Fruit fly (Drosophila melanogaster) whole organism, wandering third instar larva: ENCODE measurements around the gene psh.

Experiments used
- CG32264 ChIP-seq: fragments of 200-800 bp; sonication (Bioruptor generic); optimal IDR thresholded peaks from 2 replicates; lab custom pipeline; 2016; ENCODE audit warnings: missing biosample characterization, missing genetic modification characterization
- CG9705 ChIP-seq: fragments of 200-800 bp; sonication (Bioruptor generic); optimal IDR thresholded peaks from 2 replicates; lab custom pipeline; 2018; ENCODE audit warnings: missing biosample characterization, mild to moderate bottlenecking, missing genetic modification characterization
- CrebA ChIP-seq: fragments of 200-800 bp; sonication (Bioruptor generic); optimal IDR thresholded peaks from 2 replicates; lab custom pipeline; 2016; ENCODE audit warnings: missing biosample characterization, mild to moderate bottlenecking, missing genetic modification characterization, borderline replicate concordance
- Dfd ChIP-seq: fragments of >200 bp; optimal IDR thresholded peaks from 2 replicates; lab custom pipeline; 2017; ENCODE audit warnings: missing biosample characterization, missing genetic modification characterization
- Dif ChIP-seq: fragments of 200-275, 200-300 bp; sonication (Bioruptor generic); optimal IDR thresholded peaks from 2 replicates; lab custom pipeline; 2018; ENCODE audit warnings: missing biosample characterization, missing genetic modification characterization; ENCODE audit not compliant: partially characterized antibody
- HLH106 ChIP-seq: fragments of 200-800 bp; optimal IDR thresholded peaks from 3 replicates; lab custom pipeline; 2019; ENCODE audit warnings: missing biosample characterization, mild to moderate bottlenecking, missing genetic modification characterization, moderate library complexity
- Hnf4 ChIP-seq: fragments of 200-800 bp; sonication (Bioruptor generic); optimal IDR thresholded peaks from 2 replicates; lab custom pipeline; 2016; ENCODE audit warnings: missing biosample characterization, mild to moderate bottlenecking, missing genetic modification characterization
- Hr78 ChIP-seq: fragments of >200 bp; optimal IDR thresholded peaks from 2 replicates; lab custom pipeline; 2017; ENCODE audit warnings: missing biosample characterization, missing genetic modification characterization
- Jra ChIP-seq: sonication (Bioruptor generic); optimal IDR thresholded peaks from 2 replicates; lab custom pipeline; 2016; ENCODE audit warnings: missing biosample characterization, missing genetic modification characterization
- Myc ChIP-seq: fragments of >200 bp; optimal IDR thresholded peaks from 2 replicates; lab custom pipeline; 2017
- N ChIP-seq: fragments of >200 bp; optimal IDR thresholded peaks from 2 replicates; lab custom pipeline; 2018; ENCODE audit warnings: missing biosample characterization, missing external identifiers, missing genetic modification characterization
- Rel ChIP-seq, 2 experiments: fragments of 200-800 bp; sonication (Bioruptor generic) in 1 of 2; optimal IDR thresholded peaks; 2 replicates in 1 of 2; 3 replicates in 1 of 2; lab custom pipeline; 2016 to 2019; ENCODE audit warnings: mild to moderate bottlenecking in 2 of 2, missing biosample characterization in 2 of 2, missing genetic modification characterization in 2 of 2, moderate library complexity in 1 of 2
- Sp1 ChIP-seq: fragments of 200-800 bp; sonication (Bioruptor generic); optimal IDR thresholded peaks from 3 replicates; lab custom pipeline; 2019; ENCODE audit warnings: missing biosample characterization, mild to moderate bottlenecking, missing genetic modification characterization, moderate library complexity
- Vsx2 ChIP-seq: fragments of 200-300, 225-300 bp; sonication (Bioruptor generic); optimal IDR thresholded peaks from 2 replicates; lab custom pipeline; 2018; ENCODE audit warnings: missing biosample characterization, missing genetic modification characterization; ENCODE audit not compliant: partially characterized antibody
- br ChIP-seq: fragments of 200-800 bp; sonication (Bioruptor generic); optimal IDR thresholded peaks from 2 replicates; lab custom pipeline; 2016; ENCODE audit warnings: missing biosample characterization, missing genetic modification characterization
- dl ChIP-seq, 2 experiments: fragments of 175-275, 200-275 bp in 1 of 2; fragments of 200-275 bp in 1 of 2; sonication (Bioruptor generic); optimal IDR thresholded peaks; lab custom pipeline; 2018; ENCODE audit warnings: mild to moderate bottlenecking in 2 of 2, missing biosample characterization in 2 of 2, missing genetic modification characterization in 2 of 2, moderate library complexity in 2 of 2; ENCODE audit not compliant: partially characterized antibody in 2 of 2, insufficient read depth in 1 of 2
- ey ChIP-seq: fragments of 200-800 bp; sonication (Bioruptor generic); optimal IDR thresholded peaks from 2 replicates; lab custom pipeline; 2016; ENCODE audit warnings: missing biosample characterization, missing genetic modification characterization
- foxo ChIP-seq, 2 experiments: fragments of 200-800 bp; sonication (Bioruptor generic); optimal IDR thresholded peaks; 2 replicates in 1 of 2; 3 replicates in 1 of 2; lab custom pipeline; 2016 to 2017; ENCODE audit warnings: missing biosample characterization in 2 of 2, missing genetic modification characterization in 2 of 2
- fru ChIP-seq: fragments of 200-800 bp; sonication (Bioruptor generic); optimal IDR thresholded peaks from 3 replicates; lab custom pipeline; 2016; ENCODE audit warnings: missing biosample characterization, mild to moderate bottlenecking, missing genetic modification characterization
- h ChIP-seq: fragments of 200-800 bp; sonication (Bioruptor generic); optimal IDR thresholded peaks from 3 replicates; lab custom pipeline; 2016; ENCODE audit warnings: missing biosample characterization, mild to moderate bottlenecking, missing genetic modification characterization
- jim ChIP-seq: fragments of 175-275, 200-325 bp; sonication (Bioruptor generic); optimal IDR thresholded peaks from 2 replicates; lab custom pipeline; 2016; ENCODE audit warnings: missing biosample characterization, mild to moderate bottlenecking, missing genetic modification characterization
- lola ChIP-seq: fragments of >200 bp; optimal IDR thresholded peaks from 2 replicates; lab custom pipeline; 2017; ENCODE audit warnings: missing biosample characterization, missing genetic modification characterization
- pan ChIP-seq: fragments of >200 bp; optimal IDR thresholded peaks from 2 replicates; lab custom pipeline; 2017
- rgr ChIP-seq: fragments of 200-800 bp; sonication (Bioruptor generic); optimal IDR thresholded peaks from 3 replicates; lab custom pipeline; 2016; ENCODE audit warnings: missing biosample characterization, mild to moderate bottlenecking, missing genetic modification characterization
- sage ChIP-seq: fragments of 200-800 bp; sonication (Bioruptor generic); optimal IDR thresholded peaks from 2 replicates; lab custom pipeline; 2016; ENCODE audit warnings: missing biosample characterization, mild to moderate bottlenecking, missing genetic modification characterization
- sv ChIP-seq: fragments of 200-800 bp; sonication (Bioruptor generic); optimal IDR thresholded peaks from 3 replicates; lab custom pipeline; 2016; ENCODE audit warnings: missing biosample characterization, missing genetic modification characterization
- tai ChIP-seq: sonication (Bioruptor generic); optimal IDR thresholded peaks from 2 replicates; lab custom pipeline; 2016; ENCODE audit warnings: missing biosample characterization, missing genetic modification characterization
- usp ChIP-seq: fragments of >200 bp; optimal IDR thresholded peaks from 2 replicates; lab custom pipeline; 2017; ENCODE audit warnings: missing biosample characterization, missing genetic modification characterization
- woc ChIP-seq: sonication (Bioruptor generic); optimal IDR thresholded peaks from 2 replicates; lab custom pipeline; 2016; ENCODE audit warnings: missing biosample characterization, mild to moderate bottlenecking, missing genetic modification characterization

The psh gene

dm6 chrX:18504948-18505597 is 18.4 kb upstream of the psh start, which contains the start of gene Wnt5:
TSS of gene Wnt5 (minus strand) at chrX:18505405.
- no peak for TF ChIP-seq CG9705
- peak; percentile 13 for TF ChIP-seq woc (GFP tag; lab: Kevin White, UChicago)
- no peak for TF ChIP-seq Hr78 (GFP tag; lab: Kevin White, UChicago)
- TF ChIP-seq h (GFP tag; lab: Kevin White, UChicago) = peak; percentile 8
- no peak for TF ChIP-seq tai (GFP tag; lab: Kevin White, UChicago)
- no peak for TF ChIP-seq usp
- TF ChIP-seq sv (GFP tag; lab: Kevin White, UChicago) = no peak
- TF ChIP-seq rgr (GFP tag; lab: Kevin White, UChicago) = no peak
- TF ChIP-seq br = no peak
- TF ChIP-seq Dfd (GFP tag; lab: Kevin White, UChicago) = no peak
- TF ChIP-seq lola (GFP tag; lab: Kevin White, UChicago) = no peak
- no peak for TF ChIP-seq Vsx2 (GFP tag; lab: Kevin White, UChicago)
- no peak for TF ChIP-seq Rel (GFP tag; optimal IDR thresholded peaks at IDR 0.05; lab: Kevin White, UChicago)
- TF ChIP-seq Rel (tag; optimal IDR thresholded peaks at IDR 0.05; lab: Kevin White, UChicago) = no peak
- TF ChIP-seq pan (lab: Kevin White, UChicago) = no peak
- no peak for TF ChIP-seq HLH106 (tag; lab: Kevin White, UChicago)
- TF ChIP-seq Sp1 (GFP tag; lab: Kevin White, UChicago) = peak; percentile 5
- TF ChIP-seq fru (GFP tag; lab: Kevin White, UChicago) = no peak
- peak in 1 of 2 experiments; percentile 1 for TF ChIP-seq dl (GFP tag; optimal IDR thresholded peaks at IDR 0.05; lab: Kevin White, UChicago; ENCODE audit: insufficient read depth in 1 of 2, partially characterized antibody in 2 of 2)
- TF ChIP-seq jim = no peak
- no peak for TF ChIP-seq CrebA (GFP tag; lab: Kevin White, UChicago)
- TF ChIP-seq, all 38 proteins: peak for 4

- TF ChIP-seq Myc (lab: Kevin White, UChicago) (peak; percentile 28), Sp1 (GFP tag; lab: Kevin White, UChicago) (peak; percentile 1), Hnf4 (GFP tag; lab: Kevin White, UChicago) (no peak)
Measured at dm6 chrX:18499679-18500187, 13.0 kb upstream of the psh start, which contains the start of the genes Pgant7 and Xrcc2. TSS of gene Pgant7 (minus strand) at chrX:18499986. TSS of gene Xrcc2 (plus strand) at chrX:18500127.

- TF ChIP-seq ey (peak; percentile 57), N (GFP tag; lab: Kevin White, UChicago) (no peak), HLH106 (tag; lab: Kevin White, UChicago) (peak; percentile 44), Sp1 (GFP tag; lab: Kevin White, UChicago) (peak; percentile 12), h (GFP tag; lab: Kevin White, UChicago) (peak; percentile 76), Dif (GFP tag; lab: Kevin White, UChicago) (no peak), foxo (GFP tag; optimal IDR thresholded peaks at IDR 0.05; lab: Kevin White, UChicago) (peak in 1 of 2 experiments; percentile 76), sv (GFP tag; lab: Kevin White, UChicago) (no peak), fru (GFP tag; lab: Kevin White, UChicago) (peak; percentile 69), rgr (GFP tag; lab: Kevin White, UChicago) (peak; percentile 56), Jra (GFP tag; lab: Kevin White, UChicago) (no peak)
Measured at dm6 chrX:18494165-18494740, 7.5 kb upstream of the psh start, which contains the start of gene CG15043. TSS of gene CG15043 (minus strand) at chrX:18494168.

- no peak for TF ChIP-seq Dif (GFP tag; lab: Kevin White, UChicago)
- TF ChIP-seq Vsx2 (GFP tag; lab: Kevin White, UChicago) = peak; percentile 63
- TF ChIP-seq Rel (GFP tag; optimal IDR thresholded peaks at IDR 0.05; lab: Kevin White, UChicago) = no peak
- TF ChIP-seq Rel (tag; optimal IDR thresholded peaks at IDR 0.05; lab: Kevin White, UChicago) = peak; percentile 8
Measured at dm6 chrX:18491941-18492340, 5.2 kb upstream of the psh start, which contains the start of gene CG15044. TSS of gene CG15044 (minus strand) at chrX:18492006.

- TF ChIP-seq Vsx2 (GFP tag; lab: Kevin White, UChicago) (peak; percentile 29), sv (GFP tag; lab: Kevin White, UChicago) (no peak), Hnf4 (GFP tag; lab: Kevin White, UChicago) (no peak), CG32264 (GFP tag; lab: Kevin White, UChicago) (no peak), Rel (GFP tag; optimal IDR thresholded peaks at IDR 0.05; lab: Kevin White, UChicago) (no peak), Rel (tag; optimal IDR thresholded peaks at IDR 0.05; lab: Kevin White, UChicago) (peak; percentile 38), br (no peak), dl (GFP tag; optimal IDR thresholded peaks at IDR 0.05; lab: Kevin White, UChicago; ENCODE audit: insufficient read depth in 1 of 2, partially characterized antibody in 2 of 2) (peak; percentile 72 to 73), Dif (GFP tag; lab: Kevin White, UChicago) (peak; percentile 61), sage (GFP tag; lab: Kevin White, UChicago) (no peak)
Measured at dm6 chrX:18489509-18489908, 2.8 kb upstream of the psh start, which contains the start of gene CG15046. TSS of gene CG15046 (minus strand) at chrX:18489620.
